Worm (Caenorhabditis elegans) whole organism, young adult: Measurements from ENCODE around the gene C16C10.1.
A peak's percentile ranks its signal among the peaks of the same experiment; 100 is the strongest.

Experiments used
- B0019.2 ChIP-seq: fragments of 200-800 bp; sonication (Bioruptor generic); conservative IDR thresholded peaks from 2 replicates; pipeline ENCODE4 v1.3.6; 2022; ENCODE audit warnings: missing genetic modification reagents, missing genetic modification characterization, missing compliant biosample characterization
- B0336.3 ChIP-seq: fragments of 200-800 bp; sonication (Bioruptor generic); IDR thresholded peaks from 2 replicates; pipeline ENCODE4 v1.3.6; 2022; ENCODE audit warnings: missing genetic modification characterization, missing compliant biosample characterization
- C06A6.2 ChIP-seq: fragments of 200-800 bp; sonication (Bioruptor generic); conservative IDR thresholded peaks from 2 replicates; pipeline ENCODE4 v1.3.6; 2022; ENCODE audit warnings: missing genetic modification characterization, missing compliant biosample characterization
- K11D2.4 ChIP-seq: fragments of 200-800 bp; sonication (Bioruptor generic); IDR thresholded peaks from 2 replicates; pipeline ENCODE4 v1.3.6; 2022; ENCODE audit warnings: missing genetic modification reagents, missing genetic modification characterization, missing compliant biosample characterization
- T26A5.8 ChIP-seq: sonication (generic microtip); optimal IDR thresholded peaks from 2 replicates; lab custom pipeline; 2016; ENCODE audit warnings: missing genetic modification characterization, missing compliant biosample characterization
- Y56A3A.18 ChIP-seq: fragments of 200-800 bp; sonication (Bioruptor generic); IDR thresholded peaks from 2 replicates; pipeline ENCODE4 v1.3.6; 2022; ENCODE audit warnings: missing genetic modification reagents, missing genetic modification characterization, missing compliant biosample characterization
- Y79H2A.3 ChIP-seq: fragments of 200-800 bp; sonication (Bioruptor generic); conservative IDR thresholded peaks from 2 replicates; pipeline ENCODE4 v1.3.6; 2022; ENCODE audit warnings: missing genetic modification reagents, missing genetic modification characterization, missing compliant biosample characterization
- akir-1 ChIP-seq: fragments of 200-800 bp; sonication (Bioruptor generic); optimal IDR thresholded peaks from 2 replicates; lab custom pipeline; 2018; ENCODE audit warnings: mild to moderate bottlenecking, missing genetic modification characterization, moderate library complexity, missing compliant biosample characterization
- ama-1 ChIP-seq, 3 experiments: fragments of 150-350 bp in 1 of 3; sonication (generic microtip) in 2 of 3; optimal IDR thresholded peaks; 2 replicates each; lab custom pipeline; 2014 to 2018; ENCODE audit warnings: missing biosample characterization in 2 of 3, missing genetic modification characterization in 2 of 3, missing genetic modification reagents in 2 of 3
- aptf-3 ChIP-seq: fragments of 200-800 bp; sonication (Bioruptor generic); IDR thresholded peaks from 2 replicates; pipeline ENCODE4 v1.3.6; 2022; ENCODE audit warnings: missing genetic modification characterization, missing compliant biosample characterization
- athp-1 ChIP-seq: sonication (generic microtip); optimal IDR thresholded peaks from 2 replicates; lab custom pipeline; 2017; ENCODE audit warnings: mild to moderate bottlenecking, missing genetic modification characterization, missing compliant biosample characterization
- ccch-3 ChIP-seq: fragments of 200-800 bp; sonication (Bioruptor generic); optimal IDR thresholded peaks from 2 replicates; lab custom pipeline; 2018; ENCODE audit warnings: mild to moderate bottlenecking, missing genetic modification characterization, missing compliant biosample characterization
- ceh-27 ChIP-seq: fragments of 200-800 bp; sonication (Bioruptor generic); optimal IDR thresholded peaks from 2 replicates; lab custom pipeline; 2018; ENCODE audit warnings: mild to moderate bottlenecking, missing genetic modification characterization, moderate library complexity, missing compliant biosample characterization
- dox-1 ChIP-seq: fragments of 200-800 bp; sonication (Bioruptor generic); IDR thresholded peaks from 2 replicates; pipeline ENCODE4 v1.3.6; 2022; ENCODE audit warnings: missing genetic modification reagents, missing genetic modification characterization, missing compliant biosample characterization
- dpff-1 ChIP-seq: sonication (generic microtip); optimal IDR thresholded peaks from 2 replicates; lab custom pipeline; 2017; ENCODE audit warnings: mild to moderate bottlenecking, missing genetic modification characterization, missing compliant biosample characterization
- ets-4 ChIP-seq: fragments of 200-800 bp; sonication (Bioruptor generic); optimal IDR thresholded peaks from 2 replicates; lab custom pipeline; 2018; ENCODE audit warnings: mild to moderate bottlenecking, missing genetic modification characterization, missing compliant biosample characterization
- fkh-3 ChIP-seq: sonication (generic microtip); optimal IDR thresholded peaks from 2 replicates; lab custom pipeline; 2016; ENCODE audit warnings: mild to moderate bottlenecking, missing genetic modification characterization, missing compliant biosample characterization
- gei-17 ChIP-seq: fragments of 200-800 bp; sonication (Bioruptor generic); optimal IDR thresholded peaks from 2 replicates; lab custom pipeline; 2018; ENCODE audit warnings: mild to moderate bottlenecking, missing genetic modification characterization, missing compliant biosample characterization
- him-1 ChIP-seq: sonication (generic microtip); optimal IDR thresholded peaks from 2 replicates; lab custom pipeline; 2016; ENCODE audit warnings: missing genotype, missing genetic modification reagents, missing genetic modification characterization, missing compliant biosample characterization
- hlh-12 ChIP-seq: sonication (generic microtip); optimal IDR thresholded peaks from 2 replicates; lab custom pipeline; 2016; ENCODE audit warnings: missing genetic modification characterization, missing compliant biosample characterization
- hlh-26 ChIP-seq: fragments of 200-800 bp; sonication (Bioruptor generic); conservative IDR thresholded peaks from 2 replicates; pipeline ENCODE4 v1.3.6; 2022; ENCODE audit warnings: missing genetic modification reagents, missing genetic modification characterization, missing compliant biosample characterization
- hmg-1.2 ChIP-seq: fragments of 200-800 bp; sonication (Bioruptor generic); IDR thresholded peaks from 2 replicates; pipeline ENCODE4 v1.3.6; 2022; ENCODE audit warnings: missing genetic modification reagents, missing genetic modification characterization, missing compliant biosample characterization
- hmg-20 ChIP-seq: fragments of 200-800 bp; sonication (Bioruptor generic); IDR thresholded peaks from 2 replicates; pipeline ENCODE4 v1.3.6; 2022; ENCODE audit warnings: missing genetic modification reagents, missing genetic modification characterization, missing compliant biosample characterization
- hrde-1 ChIP-seq: sonication (generic microtip); optimal IDR thresholded peaks from 2 replicates; lab custom pipeline; 2016; ENCODE audit warnings: missing genetic modification characterization, mild to moderate bottlenecking, missing compliant biosample characterization, moderate library complexity, missing genotype, missing genetic modification reagents, borderline replicate concordance
- lag-1 ChIP-seq: fragments of 200-800 bp; sonication (Bioruptor generic); IDR thresholded peaks from 2 replicates; pipeline ENCODE4 v1.3.6; 2022; ENCODE audit warnings: missing genetic modification reagents, missing genetic modification characterization, missing compliant biosample characterization
- let-526 ChIP-seq: fragments of 200-800 bp; sonication (Bioruptor generic); IDR thresholded peaks from 2 replicates; pipeline ENCODE4 v1.3.6; 2022; ENCODE audit warnings: missing genetic modification reagents, missing genetic modification characterization, missing compliant biosample characterization
- let-607 ChIP-seq, 2 experiments: fragments of 200-800 bp in 1 of 2; sonication (Bioruptor generic) in 1 of 2; sonication (generic microtip) in 1 of 2; optimal IDR thresholded peaks; 2 replicates each; lab custom pipeline; 2016 to 2018; ENCODE audit warnings: mild to moderate bottlenecking in 2 of 2, missing compliant biosample characterization in 2 of 2, missing genetic modification characterization in 2 of 2, moderate library complexity in 2 of 2, missing genotype in 1 of 2
- lin-35 ChIP-seq, 3 experiments: fragments of 150-350 bp in 2 of 3; sonication (generic microtip) in 1 of 3; optimal IDR thresholded peaks; 2 replicates each; lab custom pipeline; 2014 to 2018; ENCODE audit warnings: missing biosample characterization in 3 of 3, missing genetic modification characterization in 3 of 3, missing genetic modification reagents in 3 of 3
- lin-40 ChIP-seq: sonication (generic microtip); optimal IDR thresholded peaks from 2 replicates; lab custom pipeline; 2016; ENCODE audit warnings: missing genetic modification characterization, mild to moderate bottlenecking, missing compliant biosample characterization, missing genotype, missing genetic modification reagents
- lsl-1 ChIP-seq: fragments of 200-800 bp; sonication (Bioruptor generic); optimal IDR thresholded peaks from 2 replicates; lab custom pipeline; 2018; ENCODE audit warnings: mild to moderate bottlenecking, missing genetic modification characterization, moderate library complexity, missing compliant biosample characterization
- madf-3 ChIP-seq: fragments of 200-800 bp; sonication (Bioruptor generic); IDR thresholded peaks from 2 replicates; pipeline ENCODE4 v1.3.6; 2022; ENCODE audit warnings: missing genetic modification reagents, missing genetic modification characterization, missing compliant biosample characterization
- nhr-80 ChIP-seq: sonication (generic microtip); optimal IDR thresholded peaks from 2 replicates; lab custom pipeline; 2016; ENCODE audit warnings: missing genetic modification characterization, missing compliant biosample characterization
- nhr-90 ChIP-seq: sonication (generic microtip); optimal IDR thresholded peaks from 2 replicates; lab custom pipeline; 2016; ENCODE audit warnings: missing genotype, mild to moderate bottlenecking, missing genetic modification characterization, missing compliant biosample characterization
- pbrm-1 ChIP-seq: fragments of 200-800 bp; sonication (Bioruptor generic); IDR thresholded peaks from 2 replicates; pipeline ENCODE4 v1.3.6; 2022; ENCODE audit warnings: missing genetic modification reagents, missing genetic modification characterization, missing compliant biosample characterization
- rpc-1 ChIP-seq, 2 experiments: fragments of 150-350 bp in 1 of 2; sonication (generic microtip) in 1 of 2; optimal IDR thresholded peaks; 2 replicates each; lab custom pipeline; 2014 to 2018; ENCODE audit warnings: missing biosample characterization in 1 of 2, missing genetic modification characterization in 1 of 2, missing genetic modification reagents in 1 of 2, missing genotype in 1 of 2
- snpc-1.1 ChIP-seq: sonication (generic microtip); optimal IDR thresholded peaks from 2 replicates; lab custom pipeline; 2017; ENCODE audit warnings: missing genetic modification characterization, mild to moderate bottlenecking, missing compliant biosample characterization, antibody characterized with exemption, moderate library complexity, missing genotype, missing genetic modification reagents; ENCODE audit not compliant: insufficient read depth
- snpc-1.3 ChIP-seq: sonication (generic microtip); optimal IDR thresholded peaks from 2 replicates; lab custom pipeline; 2017; ENCODE audit warnings: missing genetic modification characterization, mild to moderate bottlenecking, missing compliant biosample characterization, antibody characterized with exemption, moderate library complexity, missing genotype, missing genetic modification reagents; ENCODE audit not compliant: insufficient read depth
- snpc-4 ChIP-seq, 5 experiments: fragments of 150-350 bp in 1 of 5; sonication (generic microtip) in 4 of 5; optimal IDR thresholded peaks; 2 replicates each; lab custom pipeline; 2014 to 2018; ENCODE audit warnings: missing genetic modification characterization in 5 of 5, missing biosample characterization in 3 of 5, antibody characterized with exemption in 2 of 5, mild to moderate bottlenecking in 2 of 5, missing compliant biosample characterization in 2 of 5, missing genotype in 2 of 5, moderate library complexity in 2 of 5, missing genetic modification reagents in 1 of 5
- somi-1 ChIP-seq: fragments of 200-800 bp; sonication (Bioruptor generic); optimal IDR thresholded peaks from 2 replicates; lab custom pipeline; 2018; ENCODE audit warnings: mild to moderate bottlenecking, missing genetic modification characterization, missing compliant biosample characterization
- sptf-2 ChIP-seq: fragments of 200-800 bp; sonication (Bioruptor generic); optimal IDR thresholded peaks from 2 replicates; lab custom pipeline; 2018; ENCODE audit warnings: mild to moderate bottlenecking, missing genetic modification characterization, missing compliant biosample characterization
- tbx-9 ChIP-seq: sonication (generic microtip); optimal IDR thresholded peaks from 2 replicates; lab custom pipeline; 2016; ENCODE audit warnings: borderline replicate concordance, missing genetic modification characterization, inconsistent platforms, missing compliant biosample characterization
- xnd-1 ChIP-seq: sonication (generic microtip); optimal IDR thresholded peaks from 2 replicates; lab custom pipeline; 2016; ENCODE audit warnings: missing genotype, missing genetic modification reagents, missing genetic modification characterization, missing compliant biosample characterization
- ztf-18 ChIP-seq: sonication (generic microtip); optimal IDR thresholded peaks from 2 replicates; lab custom pipeline; 2016; ENCODE audit warnings: missing genotype, mild to moderate bottlenecking, missing genetic modification characterization, missing compliant biosample characterization
- ztf-26 ChIP-seq: sonication (generic microtip); optimal IDR thresholded peaks from 2 replicates; lab custom pipeline; 2017; ENCODE audit warnings: missing genetic modification characterization, missing compliant biosample characterization
- ztf-28 ChIP-seq: fragments of 200-800 bp; sonication (Bioruptor generic); IDR thresholded peaks from 2 replicates; pipeline ENCODE4 v1.3.6; 2022; ENCODE audit warnings: missing genetic modification reagents, missing genetic modification characterization, missing compliant biosample characterization

The C16C10.1 gene

ce11 chrIII:4181338-4181737 is at the start of gene C16C10.1:
Gene C16C10.1 (minus strand): TSS chrIII:4181438.
- TF ChIP-seq B0019.2 (GFP tag; lab: Robert Waterston, UW) (no peak), rpc-1 (optimal IDR thresholded peaks at IDR 0.05; lab: Kevin White, UChicago) (no peak), rpc-1 (tag; optimal IDR thresholded peaks at IDR 0.05; lab: Kevin White, UChicago) (no peak), nhr-80 (no peak), aptf-3 (GFP tag; lab: Robert Waterston, UW) (0 out of 2 replicates have a peak, but pooled peaks have one; percentile 20), C06A6.2 (GFP tag; lab: Robert Waterston, UW) (no peak)

DNA sequence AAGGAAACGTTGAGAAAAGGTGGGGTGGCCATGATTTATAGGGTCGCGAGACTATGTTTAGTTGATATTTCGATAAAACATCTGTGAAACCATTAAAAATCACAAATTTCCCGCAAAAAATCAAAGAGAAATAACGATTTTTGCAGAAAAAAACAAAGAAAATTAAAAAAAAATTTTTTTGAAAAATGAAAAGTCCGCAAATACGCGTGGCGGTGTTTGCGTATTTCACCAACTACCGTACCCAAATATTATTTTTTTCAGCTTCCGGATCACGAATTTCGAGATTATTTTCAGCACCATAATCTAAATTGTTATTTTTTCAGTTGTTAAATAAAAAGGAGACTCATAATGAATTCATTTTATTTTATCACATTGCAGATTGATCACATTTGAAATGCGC is 48.9 kb upstream of the C16C10.1 start:
- TF ChIP-seq T26A5.8 (tag; lab: Kevin White, UChicago) (no peak), ama-1 (optimal IDR thresholded peaks at IDR 0.05; lab: Kevin White, UChicago) (no peak), ama-1 (GFP tag; optimal IDR thresholded peaks at IDR 0.05; lab: Kevin White, UChicago) (no peak), dox-1 (GFP tag; lab: Robert Waterston, UW) (0 out of 2 replicates have a peak, but pooled peaks have one; percentile 17), athp-1 (tag; lab: Kevin White, UChicago) (no peak), lin-35 (GFP tag; optimal IDR thresholded peaks at IDR 0.05; lab: Kevin White, UChicago) (no peak), hrde-1 (tag; lab: Kevin White, UChicago) (no peak), let-526 (GFP tag; lab: Robert Waterston, UW) (no peak), Y56A3A.18 (no peak), hmg-1.2 (GFP tag; lab: Robert Waterston, UW) (0 out of 2 replicates have a peak, but pooled peaks have one; percentile 19), gei-17 (GFP tag; lab: Kevin White, UChicago) (no peak), snpc-4 (GFP tag; optimal IDR thresholded peaks at IDR 0.05; lab: Kevin White, UChicago) (no peak), snpc-4 (tag; optimal IDR thresholded peaks at IDR 0.05; lab: Kevin White, UChicago) (no peak), tbx-9 (tag; lab: Kevin White, UChicago) (no peak), dpff-1 (no peak), ztf-26 (no peak), madf-3 (GFP tag; lab: Robert Waterston, UW) (no peak), Y79H2A.3 (GFP tag; lab: Robert Waterston, UW) (no peak), ztf-18 (no peak), ceh-27 (GFP tag; lab: Kevin White, UChicago) (no peak), snpc-1.1 (no peak), let-607 (tag; optimal IDR thresholded peaks at IDR 0.05; lab: Kevin White, UChicago) (no peak), hlh-12 (tag; lab: Kevin White, UChicago) (no peak), aptf-3 (GFP tag; lab: Robert Waterston, UW) (no peak), pbrm-1 (no peak), xnd-1 (tag; lab: Kevin White, UChicago) (peak; percentile 15), akir-1 (GFP tag; lab: Kevin White, UChicago) (no peak), hmg-20 (GFP tag; lab: Robert Waterston, UW) (no peak), lag-1 (no peak), fkh-3 (tag; lab: Kevin White, UChicago) (no peak), lsl-1 (peak; percentile 88), sptf-2 (GFP tag; lab: Kevin White, UChicago) (no peak), somi-1 (GFP tag; lab: Kevin White, UChicago) (no peak), B0336.3 (GFP tag; lab: Robert Waterston, UW) (no peak), lin-40 (tag; lab: Kevin White, UChicago) (no peak), K11D2.4 (no peak), snpc-1.3 (no peak), ets-4 (GFP tag; lab: Kevin White, UChicago) (no peak), ccch-3 (GFP tag; lab: Kevin White, UChicago) (no peak), nhr-90 (tag; lab: Kevin White, UChicago) (no peak), hlh-26 (GFP tag; lab: Robert Waterston, UW) (no peak), ztf-28 (GFP tag; lab: Robert Waterston, UW) (no peak), him-1 (tag; lab: Kevin White, UChicago) (peak; percentile 58)
